Fruit fly (Drosophila melanogaster) whole organism, embryonic: ENCODE measurements around the gene Cyp303a1.

Experiments
- CG10147 ChIP-seq: fragments of 200-800 bp; sonication (Bioruptor generic); optimal IDR thresholded peaks from 2 replicates; lab custom pipeline; 2019; ENCODE audit warnings: missing biosample characterization, mild to moderate bottlenecking, missing genetic modification characterization, moderate library complexity
- CG10274 ChIP-seq: fragments of 200-800 bp; sonication (Bioruptor generic); optimal IDR thresholded peaks from 3 replicates; lab custom pipeline; 2017; ENCODE audit warnings: missing biosample characterization, mild to moderate bottlenecking, missing genetic modification characterization
- CG10543 ChIP-seq: fragments of 200-800 bp; sonication (Bioruptor generic); optimal IDR thresholded peaks from 3 replicates; lab custom pipeline; 2017; ENCODE audit warnings: missing biosample characterization, mild to moderate bottlenecking, missing genetic modification characterization, moderate library complexity
- CG11093 ChIP-seq: fragments of 200-800 bp; sonication (Bioruptor generic); IDR thresholded peaks from 3 replicates; pipeline ENCODE4 v1.3.6; 2022; ENCODE audit warnings: missing biosample characterization, missing genetic modification characterization
- CG11398 ChIP-seq: fragments of 200-800 bp; sonication (Bioruptor generic); optimal IDR thresholded peaks from 2 replicates; lab custom pipeline; 2016; ENCODE audit warnings: missing biosample characterization, missing genetic modification characterization
- CG11695 ChIP-seq: fragments of 200-800 bp; sonication (Bioruptor generic); IDR thresholded peaks from 3 replicates; pipeline ENCODE4 v1.3.6; 2022; ENCODE audit warnings: missing biosample characterization, missing genetic modification characterization
- CG12071 ChIP-seq: fragments of 200-800 bp; sonication (Bioruptor generic); optimal IDR thresholded peaks from 3 replicates; lab custom pipeline; 2018; ENCODE audit warnings: missing biosample characterization, mild to moderate bottlenecking, missing genetic modification characterization
- CG14860 ChIP-seq: fragments of 200-800 bp; sonication (Bioruptor generic); IDR thresholded peaks from 3 replicates; pipeline ENCODE4 v1.3.6; 2022; ENCODE audit warnings: missing biosample characterization, missing genetic modification characterization; ENCODE audit not compliant: partially characterized antibody
- CG17912 ChIP-seq: fragments of 200-800 bp; sonication (Bioruptor generic); optimal IDR thresholded peaks from 2 replicates; lab custom pipeline; 2018; ENCODE audit warnings: missing biosample characterization, mild to moderate bottlenecking, missing genetic modification characterization
- CG1792 ChIP-seq: fragments of 200-800 bp; sonication (Bioruptor generic); optimal IDR thresholded peaks from 2 replicates; lab custom pipeline; 2016; ENCODE audit warnings: missing biosample characterization, missing genetic modification characterization
- CG18599 ChIP-seq: fragments of 200-800 bp; sonication (Bioruptor generic); optimal IDR thresholded peaks from 3 replicates; lab custom pipeline; 2017; ENCODE audit warnings: missing biosample characterization, missing genetic modification characterization, mild to moderate bottlenecking, moderate library complexity, missing genetic modification reagents
- CG2120 ChIP-seq: fragments of 200-800 bp; sonication (Bioruptor generic); optimal IDR thresholded peaks from 3 replicates; lab custom pipeline; 2016; ENCODE audit warnings: missing biosample characterization, missing genetic modification characterization
- CG3065 ChIP-seq: fragments of 200-800 bp; sonication (Bioruptor generic); optimal IDR thresholded peaks from 2 replicates; lab custom pipeline; 2016; ENCODE audit warnings: missing biosample characterization, missing genetic modification characterization
- CG34422 ChIP-seq: fragments of 200-800 bp; sonication (Bioruptor generic); IDR thresholded peaks from 3 replicates; pipeline ENCODE4 v1.3.6; 2022; ENCODE audit warnings: missing biosample characterization, missing genetic modification characterization
- CG6254 ChIP-seq: fragments of 200-800 bp; sonication (Bioruptor generic); optimal IDR thresholded peaks from 3 replicates; lab custom pipeline; 2017; ENCODE audit warnings: mild to moderate bottlenecking, missing biosample characterization, missing genetic modification reagents, missing genetic modification characterization
- CG7372 ChIP-seq: fragments of 200-800 bp; sonication (Bioruptor generic); IDR thresholded peaks from 2 replicates; pipeline ENCODE4 v1.3.6; 2022; ENCODE audit warnings: missing biosample characterization, missing genetic modification characterization
- CG7786 ChIP-seq: fragments of 200-800 bp; sonication (Bioruptor generic); optimal IDR thresholded peaks from 2 replicates; lab custom pipeline; 2016; ENCODE audit warnings: missing biosample characterization, missing genetic modification characterization
- CG9932 ChIP-seq: fragments of 200-800 bp; sonication (Bioruptor generic); IDR thresholded peaks from 2 replicates; pipeline ENCODE4 v1.3.6; 2022; ENCODE audit warnings: missing biosample characterization, missing genetic modification characterization
- Chrac-16 ChIP-seq: fragments of 200-800 bp; sonication (Bioruptor generic); optimal IDR thresholded peaks from 3 replicates; lab custom pipeline; 2016; ENCODE audit warnings: missing biosample characterization, missing genetic modification characterization
- CkIIα-i1 ChIP-seq: fragments of 200-800 bp; sonication (Bioruptor generic); IDR thresholded peaks from 2 replicates; pipeline ENCODE4 v1.3.6; 2022; ENCODE audit warnings: missing biosample characterization, missing genetic modification characterization
- Dbx ChIP-seq: fragments of 200-800 bp; sonication (Bioruptor generic); IDR thresholded peaks from 3 replicates; pipeline ENCODE4 v1.3.6; 2022; ENCODE audit warnings: missing biosample characterization, missing genetic modification characterization
- Dip3 ChIP-seq: fragments of 200-800 bp; sonication (Bioruptor generic); optimal IDR thresholded peaks from 3 replicates; lab custom pipeline; 2016; ENCODE audit warnings: missing biosample characterization, missing genetic modification characterization
- Drgx ChIP-seq: fragments of 200-800 bp; sonication (Bioruptor generic); IDR thresholded peaks from 2 replicates; pipeline ENCODE4 v1.3.6; 2022; ENCODE audit warnings: missing biosample characterization, missing genetic modification characterization
- Gsc ChIP-seq: fragments of 200-800 bp; sonication (Bioruptor generic); IDR thresholded peaks from 2 replicates; pipeline ENCODE4 v1.3.6; 2022; ENCODE audit warnings: missing biosample characterization, missing genetic modification characterization
- Kr ChIP-seq: fragments of 200-800 bp; sonication (Bioruptor generic); optimal IDR thresholded peaks from 2 replicates; lab custom pipeline; 2017; ENCODE audit warnings: missing biosample characterization, mild to moderate bottlenecking, missing genetic modification characterization
- Stat92E ChIP-seq, 3 experiments: fragments of >200 bp in 2 of 3; fragments of 200-800 bp in 1 of 3; sonication (Bioruptor generic) in 1 of 3; optimal IDR thresholded peaks; 2 replicates each; lab custom pipeline; 2017 to 2019; ENCODE audit warnings: missing biosample characterization in 3 of 3, missing genetic modification characterization in 3 of 3, mild to moderate bottlenecking in 1 of 3, moderate library complexity in 1 of 3
- Trl ChIP-seq, 3 experiments: fragments of >200 bp in 2 of 3; fragments of 200-800 bp in 1 of 3; sonication (Bioruptor generic) in 1 of 3; optimal IDR thresholded peaks; 2 replicates in 1 of 3; 3 replicates in 2 of 3; lab custom pipeline; 2016 to 2017; ENCODE audit warnings: missing biosample characterization in 1 of 3, missing genetic modification characterization in 1 of 3
- YL-1 ChIP-seq: fragments of 200-800 bp; sonication (Bioruptor generic); optimal IDR thresholded peaks from 3 replicates; lab custom pipeline; 2017; ENCODE audit warnings: missing biosample characterization, mild to moderate bottlenecking, missing genetic modification characterization
- amos ChIP-seq: fragments of 200-800 bp; sonication (Bioruptor generic); IDR thresholded peaks from 2 replicates; pipeline ENCODE4 v1.3.6; 2022; ENCODE audit warnings: missing biosample characterization, missing genetic modification characterization; ENCODE audit not compliant: partially characterized antibody
- btn ChIP-seq: fragments of 200-800 bp; sonication (Bioruptor generic); optimal IDR thresholded peaks from 2 replicates; lab custom pipeline; 2016; ENCODE audit warnings: missing biosample characterization, missing genetic modification characterization
- crc ChIP-seq: fragments of 200-800 bp; sonication (Bioruptor generic); optimal IDR thresholded peaks from 2 replicates; lab custom pipeline; 2016; ENCODE audit warnings: missing biosample characterization, missing genetic modification characterization
- crp ChIP-seq, 2 experiments: fragments of 200-800 bp; sonication (Bioruptor generic); optimal IDR thresholded peaks; 2 replicates in 1 of 2; 3 replicates in 1 of 2; lab custom pipeline; 2017; ENCODE audit warnings: missing biosample characterization in 2 of 2, missing genetic modification characterization in 2 of 2, mild to moderate bottlenecking in 1 of 2, moderate library complexity in 1 of 2
- dimm ChIP-seq: fragments of 200-800 bp; sonication (Bioruptor generic); IDR thresholded peaks from 2 replicates; pipeline ENCODE4 v1.3.6; 2022; ENCODE audit warnings: missing biosample characterization, missing genetic modification characterization
- emc ChIP-seq: fragments of 200-800 bp; sonication (Bioruptor generic); optimal IDR thresholded peaks from 2 replicates; lab custom pipeline; 2016; ENCODE audit warnings: missing biosample characterization, missing genetic modification characterization
- ems ChIP-seq: fragments of 200-800 bp; sonication (Bioruptor generic); optimal IDR thresholded peaks from 3 replicates; lab custom pipeline; 2016; ENCODE audit warnings: missing biosample characterization, missing genetic modification characterization
- en ChIP-seq: fragments of 200-800 bp; sonication (Bioruptor generic); optimal IDR thresholded peaks from 2 replicates; lab custom pipeline; 2016; ENCODE audit warnings: missing biosample characterization, missing genetic modification characterization
- ftz-f1 ChIP-seq: fragments of 200-800 bp; sonication (Bioruptor generic); optimal IDR thresholded peaks from 2 replicates; lab custom pipeline; 2016; ENCODE audit warnings: missing biosample characterization, missing genetic modification characterization
- gcm2 ChIP-seq: fragments of 200-800 bp; sonication (Bioruptor generic); optimal IDR thresholded peaks from 2 replicates; lab custom pipeline; 2016; ENCODE audit warnings: missing biosample characterization, missing genetic modification characterization
- hth ChIP-seq: fragments of >200 bp; optimal IDR thresholded peaks from 2 replicates; lab custom pipeline; 2017; ENCODE audit warnings: inconsistent platforms
- kah ChIP-seq: fragments of 200-800 bp; sonication (Bioruptor generic); optimal IDR thresholded peaks from 2 replicates; lab custom pipeline; 2018; ENCODE audit warnings: missing biosample characterization, mild to moderate bottlenecking, missing genetic modification characterization
- lab ChIP-seq: fragments of 200-800 bp; sonication (Bioruptor generic); optimal IDR thresholded peaks from 3 replicates; lab custom pipeline; 2017; ENCODE audit warnings: missing biosample characterization, missing genetic modification characterization, mild to moderate bottlenecking, moderate library complexity, missing genetic modification reagents
- maf-S ChIP-seq: fragments of 200-800 bp; sonication (Bioruptor generic); optimal IDR thresholded peaks from 2 replicates; lab custom pipeline; 2016; ENCODE audit warnings: missing biosample characterization, missing genetic modification characterization
- onecut ChIP-seq: fragments of 200-800 bp; sonication (Bioruptor generic); IDR thresholded peaks from 2 replicates; pipeline ENCODE4 v1.3.6; 2022; ENCODE audit warnings: missing biosample characterization, missing genetic modification characterization
- pita ChIP-seq: fragments of 200-800 bp; sonication (Bioruptor generic); optimal IDR thresholded peaks from 2 replicates; lab custom pipeline; 2017; ENCODE audit warnings: missing biosample characterization, mild to moderate bottlenecking, missing genetic modification characterization
- pros ChIP-seq: fragments of 200-800 bp; sonication (Bioruptor generic); optimal IDR thresholded peaks from 3 replicates; lab custom pipeline; 2019; ENCODE audit warnings: missing biosample characterization, mild to moderate bottlenecking, missing genetic modification characterization, moderate library complexity
- pum ChIP-seq: fragments of 200-800 bp; sonication (Bioruptor generic); optimal IDR thresholded peaks from 2 replicates; lab custom pipeline; 2016; ENCODE audit warnings: missing biosample characterization, missing genetic modification characterization
- schlank ChIP-seq: fragments of 200-800 bp; sonication (Bioruptor generic); optimal IDR thresholded peaks from 2 replicates; lab custom pipeline; 2018; ENCODE audit warnings: missing biosample characterization, mild to moderate bottlenecking, missing genetic modification characterization
- slbo ChIP-seq: fragments of 200-800 bp; sonication (Bioruptor generic); IDR thresholded peaks from 2 replicates; pipeline ENCODE4 v1.3.6; 2022; ENCODE audit warnings: missing biosample characterization, missing genetic modification characterization
- zfh2 ChIP-seq: fragments of 200-800 bp; sonication (Bioruptor generic); optimal IDR thresholded peaks from 2 replicates; lab custom pipeline; 2016; ENCODE audit warnings: missing biosample characterization, missing genetic modification characterization

The Cyp303a1 gene

DNA sequence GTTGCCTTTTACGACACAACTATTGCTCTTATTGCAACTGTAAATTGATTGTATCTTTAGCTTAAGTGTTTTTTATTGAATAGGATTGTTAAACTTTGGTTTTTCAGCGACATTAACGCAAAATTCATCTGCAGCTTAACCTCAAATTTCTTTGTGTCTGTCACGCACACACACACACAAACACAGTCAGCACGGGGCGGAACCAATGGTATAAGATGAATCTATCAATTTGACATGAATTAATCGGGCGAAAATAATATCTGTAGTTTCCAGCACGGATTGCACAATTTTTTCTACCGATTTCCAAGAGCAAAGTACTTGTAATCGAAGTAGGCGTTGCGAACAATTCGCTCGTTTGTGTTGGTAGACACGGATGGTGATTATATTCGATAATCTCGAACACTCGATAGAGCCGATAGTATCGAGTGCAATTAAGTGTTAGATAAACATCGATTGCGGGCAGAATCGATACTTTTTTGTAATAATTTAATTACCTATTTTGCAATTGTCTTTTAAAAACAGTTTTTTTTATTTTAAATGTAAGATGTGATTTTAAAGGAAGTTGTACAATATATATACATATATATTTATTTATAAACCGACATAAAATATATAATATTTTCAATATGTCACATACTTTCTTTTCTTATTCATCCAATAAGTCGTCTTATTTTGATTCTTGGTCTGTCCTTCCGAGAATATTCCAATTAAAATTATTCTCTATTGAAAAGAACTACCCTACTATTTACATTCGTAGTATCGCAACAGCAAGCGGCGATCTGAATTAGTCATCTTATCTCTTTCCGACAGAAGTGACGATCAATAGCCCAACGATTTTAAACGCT is 36.5 kb upstream of the Cyp303a1 start, which contains the start of the genes PRL-1 and EndoGI (continued):
- TF ChIP-seq pita (GFP tag; lab: Kevin White, UChicago) (no peak), CG14860 (peak; percentile 100), CG3065 (GFP tag; lab: Kevin White, UChicago) (peak; percentile 40), CG34422 (GFP tag; lab: Robert Waterston, UW) (peak; percentile 47; the same call in 1 of the 3 replicates), CG6254 (peak; percentile 69), Dbx (peak; percentile 71; the same call in 1 of the 3 replicates), emc (GFP tag; lab: Kevin White, UChicago) (no peak), ftz-f1 (GFP tag; lab: Kevin White, UChicago) (no peak), CG11695 (GFP tag; lab: Robert Waterston, UW) (peak; percentile 90), zfh2 (GFP tag; lab: Kevin White, UChicago) (peak; percentile 50), en (GFP tag; lab: Kevin White, UChicago) (no peak), CG7372 (GFP tag; lab: Robert Waterston, UW) (0 out of 2 replicates have a peak, but pooled peaks have one; percentile 51), amos (peak; percentile 100), slbo (peak; percentile 81), CG10274 (GFP tag; lab: Kevin White, UChicago) (no peak), onecut (GFP tag; lab: Robert Waterston, UW) (peak; percentile 60), ems (GFP tag; lab: Kevin White, UChicago) (no peak), YL-1 (GFP tag; lab: Kevin White, UChicago) (peak; percentile 69), maf-S (GFP tag; lab: Kevin White, UChicago) (no peak), CG7786 (GFP tag; lab: Kevin White, UChicago) (no peak), CG9932 (peak; percentile 80; the same call in 1 of the 2 replicates), Drgx (GFP tag; lab: Robert Waterston, UW) (peak; percentile 86), CG11398 (GFP tag; lab: Kevin White, UChicago) (no peak), pum (GFP tag; lab: Kevin White, UChicago) (no peak), Dip3 (GFP tag; lab: Kevin White, UChicago) (peak; percentile 25), pros (GFP tag; lab: Kevin White, UChicago) (no peak), dimm (GFP tag; lab: Robert Waterston, UW) (no peak), CG11093 (GFP tag; lab: Robert Waterston, UW) (no peak), CkIIα-i1 (GFP tag; lab: Robert Waterston, UW) (no peak), btn (GFP tag; lab: Kevin White, UChicago) (no peak), CG18599 (GFP tag; lab: Kevin White, UChicago) (peak; percentile 79), CG17912 (GFP tag; lab: Kevin White, UChicago) (no peak), Stat92E (GFP tag; optimal IDR thresholded peaks at IDR 0.05; lab: Kevin White, UChicago) (peak in 1 of 3 experiments; percentile 34), gcm2 (no peak), Gsc (no peak), CG12071 (GFP tag; lab: Kevin White, UChicago) (no peak), Kr (GFP tag; lab: Kevin White, UChicago) (no peak), Chrac-16 (peak; percentile 49), CG10147 (peak; percentile 80), schlank (tag; lab: Kevin White, UChicago) (no peak), CG2120 (GFP tag; lab: Kevin White, UChicago) (peak; percentile 71), CG10543 (GFP tag; lab: Kevin White, UChicago) (peak; percentile 74), crp (GFP tag; optimal IDR thresholded peaks at IDR 0.05; lab: Kevin White, UChicago) (peak in 1 of 2 experiments; percentile 62), crc (GFP tag; lab: Kevin White, UChicago) (no peak), hth (lab: Kevin White, UChicago) (no peak), CG1792 (GFP tag; lab: Kevin White, UChicago) (no peak), kah (GFP tag; lab: Kevin White, UChicago) (peak; percentile 48), lab (no peak), Trl (optimal IDR thresholded peaks at IDR 0.05; lab: Kevin White, UChicago) (no peak), Trl (GFP tag; optimal IDR thresholded peaks at IDR 0.05; lab: Kevin White, UChicago) (no peak)
